Worm (Caenorhabditis elegans) whole organism, L4 larva: ENCODE measurements around the gene F55A11.1.
A peak's percentile ranks its signal among the peaks of the same experiment; 100 is the strongest.

ENCODE experiments used
- T26A8.4 ChIP-seq: fragments of 200-800 bp; sonication (Bioruptor generic); IDR thresholded peaks from 2 replicates; pipeline ENCODE4 v1.3.6; 2022; ENCODE audit warnings: missing genetic modification characterization, missing compliant biosample characterization
- aha-1 ChIP-seq: fragments of 150-350 bp; peaks from one replicate; lab custom pipeline; 2014; ENCODE audit warnings: missing biosample characterization, missing genetic modification characterization
- ceh-82 ChIP-seq: sonication (generic microtip); optimal IDR thresholded peaks from 2 replicates; lab custom pipeline; 2017; ENCODE audit warnings: missing biosample characterization, missing genetic modification characterization
- daf-8 ChIP-seq: fragments of 200-800 bp; sonication (Bioruptor generic); IDR thresholded peaks from 2 replicates; pipeline ENCODE4 v1.3.6; 2022; ENCODE audit warnings: missing genetic modification characterization, missing compliant biosample characterization
- dmd-6 ChIP-seq: fragments of 200-800 bp; sonication (Bioruptor generic); IDR thresholded peaks from 2 replicates; pipeline ENCODE4 v1.3.6; 2022; ENCODE audit warnings: missing genetic modification reagents, missing genetic modification characterization, missing compliant biosample characterization
- dve-1 ChIP-seq: sonication (generic microtip); optimal IDR thresholded peaks from 2 replicates; lab custom pipeline; 2017; ENCODE audit warnings: antibody characterized with exemption, mild to moderate bottlenecking, missing genetic modification characterization, missing compliant biosample characterization; ENCODE audit not compliant: insufficient read depth
- mxl-3 ChIP-seq: fragments of 200-800 bp; sonication (Bioruptor generic); optimal IDR thresholded peaks from 2 replicates; lab custom pipeline; 2018; ENCODE audit warnings: mild to moderate bottlenecking, missing genetic modification characterization, missing compliant biosample characterization
- nhr-11 ChIP-seq: fragments of 150-350 bp; optimal IDR thresholded peaks from 2 replicates; lab custom pipeline; 2014; ENCODE audit warnings: missing biosample characterization, missing genetic modification characterization
- nhr-28 ChIP-seq: fragments of 150-350 bp; optimal IDR thresholded peaks from 2 replicates; lab custom pipeline; 2014; ENCODE audit warnings: missing biosample characterization, missing genetic modification characterization
- php-3 ChIP-seq: fragments of 200-800 bp; sonication (Bioruptor generic); IDR thresholded peaks from 2 replicates; pipeline ENCODE4 v1.3.6; 2022; ENCODE audit warnings: missing genetic modification reagents, missing genetic modification characterization, missing compliant biosample characterization
- pqm-1 ChIP-seq: sonication (generic microtip); optimal IDR thresholded peaks from 2 replicates; lab custom pipeline; 2017; ENCODE audit warnings: missing biosample characterization, missing genetic modification characterization
- set-16 ChIP-seq: fragments of 200-800 bp; sonication (Bioruptor generic); IDR thresholded peaks from 2 replicates; pipeline ENCODE4 v1.3.6; 2022; ENCODE audit warnings: missing genetic modification reagents, missing genetic modification characterization, missing compliant biosample characterization
- unc-62 ChIP-seq, 3 experiments: fragments of 150-350 bp in 1 of 3; sonication (generic microtip); optimal IDR thresholded peaks in 2 of 3; peaks in 1 of 3; 1 replicate in 1 of 3; 2 replicates in 2 of 3; lab custom pipeline; 2014 to 2017; ENCODE audit warnings: missing biosample characterization in 3 of 3, missing genetic modification characterization in 3 of 3, missing genetic modification reagents in 3 of 3, missing genotype in 1 of 3

Gene F55A11.1

ce11 chrV:11722858-11723257 is 41.3 kb downstream of the F55A11.1 start:
- TF ChIP-seq mxl-3 (no peak), aha-1 (peak; percentile 61)

- TF ChIP-seq unc-62 (GFP tag; optimal IDR thresholded peaks at IDR 0.05 in 1 of 2; lab: Kevin White, UChicago): peak in 1 of 2 experiments; percentile 36
- no peak for TF ChIP-seq unc-62 (tag; optimal IDR thresholded peaks at IDR 0.05; lab: Kevin White, UChicago)
- peak; percentile 66; the same call in 1 of the 2 replicates for TF ChIP-seq php-3 (GFP tag; lab: Robert Waterston, UW)
- TF ChIP-seq nhr-28 (tag; lab: Kevin White, UChicago): peak; percentile 37
- no peak for TF ChIP-seq dve-1 (tag; lab: Kevin White, UChicago)
- peak; percentile 83 for TF ChIP-seq pqm-1 (tag; lab: Kevin White, UChicago)
Measured at ce11 chrV:11716930-11717329, 47.3 kb downstream of the F55A11.1 start.

DNA sequence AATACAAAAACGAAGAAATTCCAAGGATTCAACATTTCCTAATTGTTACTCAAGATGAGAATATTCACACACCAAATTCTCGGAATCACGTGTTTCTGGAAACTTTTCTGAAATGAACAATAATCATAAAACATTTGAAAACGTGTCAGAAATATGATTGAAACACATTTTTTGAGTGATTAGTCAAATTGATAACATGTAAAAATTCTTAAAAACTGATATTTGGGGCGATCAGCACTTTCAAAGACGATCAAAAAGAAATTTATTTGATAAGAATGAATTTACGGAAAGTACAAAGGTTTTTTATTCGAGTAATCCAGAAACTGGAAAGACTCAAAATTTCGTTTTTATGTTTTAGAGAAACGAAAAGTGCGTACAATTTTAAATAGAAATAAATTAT is 48.4 kb downstream of the F55A11.1 start, which contains the start of gene tre-3:
Gene tre-3 (minus strand): TSS at position 107 of the 400 bp plus-strand sequence.
- no peak for TF ChIP-seq ceh-82 (tag; lab: Kevin White, UChicago)
- no peak for TF ChIP-seq set-16 (GFP tag; lab: Robert Waterston, UW)
- TF ChIP-seq T26A8.4 (GFP tag; lab: Robert Waterston, UW): no peak
- peak; percentile 12 for TF ChIP-seq nhr-28 (tag; lab: Kevin White, UChicago)
- TF ChIP-seq pqm-1 (tag; lab: Kevin White, UChicago): peak; percentile 8
- no peak for TF ChIP-seq daf-8
- peak; percentile 51; the same call in 1 of the 2 replicates for TF ChIP-seq dmd-6
- TF ChIP-seq unc-62 (GFP tag; optimal IDR thresholded peaks at IDR 0.05 in 1 of 2; lab: Kevin White, UChicago): peak in 1 of 2 experiments; percentile 27
- TF ChIP-seq unc-62 (tag; optimal IDR thresholded peaks at IDR 0.05; lab: Kevin White, UChicago): no peak
- TF ChIP-seq nhr-11 (tag; lab: Kevin White, UChicago): no peak
